Fruit fly (Drosophila melanogaster) whole organism, embryonic: ENCODE results near the gene Sfp33A3.

Experiments used
- Bdp1 ChIP-seq: fragments of 200-800 bp; sonication (Bioruptor generic); optimal IDR thresholded peaks from 3 replicates; lab custom pipeline; 2016; ENCODE audit warnings: missing biosample characterization, missing genetic modification characterization
- CG10366 ChIP-seq: fragments of 200-800 bp; sonication (Bioruptor generic); IDR thresholded peaks from 2 replicates; pipeline ENCODE4 v1.3.6; 2022; ENCODE audit warnings: missing biosample characterization, missing genetic modification characterization
- CG10654 ChIP-seq: fragments of 200-800 bp; sonication (Bioruptor generic); optimal IDR thresholded peaks from 2 replicates; lab custom pipeline; 2016; ENCODE audit warnings: missing biosample characterization, missing genetic modification characterization
- CG12942 ChIP-seq: fragments of 200-800 bp; sonication (Bioruptor generic); optimal IDR thresholded peaks from 3 replicates; lab custom pipeline; 2016; ENCODE audit warnings: missing biosample characterization, missing genetic modification characterization
- CG14710 ChIP-seq: fragments of 200-800 bp; sonication (Bioruptor generic); optimal IDR thresholded peaks from 3 replicates; lab custom pipeline; 2019; ENCODE audit warnings: missing biosample characterization, mild to moderate bottlenecking, missing genetic modification characterization, moderate library complexity
- CG1529 ChIP-seq: fragments of 200-800 bp; sonication (Bioruptor generic); optimal IDR thresholded peaks from 3 replicates; lab custom pipeline; 2018; ENCODE audit warnings: missing biosample characterization, missing genetic modification characterization
- CG1602 ChIP-seq: fragments of 200-800 bp; sonication (Bioruptor generic); optimal IDR thresholded peaks from 3 replicates; lab custom pipeline; 2016; ENCODE audit warnings: missing biosample characterization, missing genetic modification characterization
- CG16813 ChIP-seq: fragments of 200-800 bp; sonication (Bioruptor generic); IDR thresholded peaks from 3 replicates; pipeline ENCODE4 v1.3.6; 2022; ENCODE audit warnings: missing biosample characterization, missing genetic modification characterization; ENCODE audit not compliant: partially characterized antibody
- CG3065 ChIP-seq: fragments of 200-800 bp; sonication (Bioruptor generic); optimal IDR thresholded peaks from 2 replicates; lab custom pipeline; 2016; ENCODE audit warnings: missing biosample characterization, missing genetic modification characterization
- CG34224 ChIP-seq: fragments of 200-800 bp; sonication (Bioruptor generic); IDR thresholded peaks from 3 replicates; pipeline ENCODE4 v1.3.6; 2022; ENCODE audit warnings: missing biosample characterization, missing genetic modification characterization; ENCODE audit not compliant: partially characterized antibody
- CG34422 ChIP-seq: fragments of 200-800 bp; sonication (Bioruptor generic); IDR thresholded peaks from 3 replicates; pipeline ENCODE4 v1.3.6; 2022; ENCODE audit warnings: missing biosample characterization, missing genetic modification characterization
- CG3995 ChIP-seq: fragments of 200-800 bp; sonication (Bioruptor generic); optimal IDR thresholded peaks from 3 replicates; lab custom pipeline; 2016; ENCODE audit warnings: missing biosample characterization, missing genetic modification characterization
- CG9437 ChIP-seq: fragments of 200-800 bp; sonication (Bioruptor generic); optimal IDR thresholded peaks from 2 replicates; lab custom pipeline; 2018; ENCODE audit warnings: missing biosample characterization, mild to moderate bottlenecking, missing genetic modification characterization
- CG9932 ChIP-seq: fragments of 200-800 bp; sonication (Bioruptor generic); IDR thresholded peaks from 2 replicates; pipeline ENCODE4 v1.3.6; 2022; ENCODE audit warnings: missing biosample characterization, missing genetic modification characterization
- CkIIα-i1 ChIP-seq: fragments of 200-800 bp; sonication (Bioruptor generic); IDR thresholded peaks from 2 replicates; pipeline ENCODE4 v1.3.6; 2022; ENCODE audit warnings: missing biosample characterization, missing genetic modification characterization
- D19A ChIP-seq: fragments of 200-800 bp; optimal IDR thresholded peaks from 3 replicates; lab custom pipeline; 2019; ENCODE audit warnings: missing biosample characterization, mild to moderate bottlenecking, missing genetic modification characterization, moderate library complexity
- Dbx ChIP-seq: fragments of 200-800 bp; sonication (Bioruptor generic); IDR thresholded peaks from 3 replicates; pipeline ENCODE4 v1.3.6; 2022; ENCODE audit warnings: missing biosample characterization, missing genetic modification characterization
- Dp ChIP-seq: fragments of 200-800 bp; sonication (Bioruptor generic); optimal IDR thresholded peaks from 2 replicates; lab custom pipeline; 2018; ENCODE audit warnings: missing biosample characterization, mild to moderate bottlenecking, missing genetic modification characterization, moderate library complexity
- Elba2 ChIP-seq: fragments of 200-800 bp; sonication (Bioruptor generic); optimal IDR thresholded peaks from 3 replicates; lab custom pipeline; 2016; ENCODE audit warnings: missing biosample characterization, missing genetic modification characterization
- Ets65A ChIP-seq: fragments of 200-800 bp; sonication (Bioruptor generic); peaks from one replicate; lab custom pipeline; 2016; ENCODE audit warnings: missing biosample characterization, missing genetic modification characterization
- Gug ChIP-seq: fragments of 200-800 bp; sonication (Bioruptor generic); IDR thresholded peaks from 4 replicates; pipeline ENCODE4 v1.3.6; 2022; ENCODE audit warnings: missing biosample characterization, missing genetic modification characterization
- HLH4C ChIP-seq: fragments of 200-800 bp; sonication (Bioruptor generic); IDR thresholded peaks from 3 replicates; pipeline ENCODE4 v1.3.6; 2022; ENCODE audit warnings: missing biosample characterization, missing genetic modification characterization; ENCODE audit not compliant: partially characterized antibody
- HLH54F ChIP-seq: fragments of 200-800 bp; sonication (Bioruptor generic); optimal IDR thresholded peaks from 3 replicates; lab custom pipeline; 2016; ENCODE audit warnings: missing biosample characterization, missing genetic modification characterization
- Hsf ChIP-seq: fragments of 200-800 bp; sonication (Bioruptor generic); optimal IDR thresholded peaks from 3 replicates; lab custom pipeline; 2016; ENCODE audit warnings: missing biosample characterization, missing genetic modification characterization
- Jarid2 ChIP-seq: fragments of 200-800 bp; sonication (Bioruptor generic); optimal IDR thresholded peaks from 3 replicates; lab custom pipeline; 2017; ENCODE audit warnings: mild to moderate bottlenecking, missing biosample characterization, missing genetic modification reagents, missing genetic modification characterization
- NC2β ChIP-seq: fragments of 200-800 bp; sonication (Bioruptor generic); optimal IDR thresholded peaks from 2 replicates; lab custom pipeline; 2016; ENCODE audit warnings: missing biosample characterization, missing genetic modification characterization
- NFAT ChIP-seq: fragments of 200-800 bp; sonication (Bioruptor generic); IDR thresholded peaks from 2 replicates; pipeline ENCODE4 v1.3.6; 2022; ENCODE audit warnings: missing biosample characterization, missing genetic modification characterization
- Ptx1 ChIP-seq: fragments of 200-800 bp; sonication (Bioruptor generic); IDR thresholded peaks from 2 replicates; pipeline ENCODE4 v1.3.6; 2022; ENCODE audit warnings: missing biosample characterization, missing genetic modification characterization
- Rfx ChIP-seq: fragments of 200-800 bp; sonication (Bioruptor generic); IDR thresholded peaks from 2 replicates; pipeline ENCODE4 v1.3.6; 2022; ENCODE audit warnings: missing biosample characterization, missing genetic modification characterization
- Sry-β ChIP-seq: fragments of 200-800 bp; sonication (Bioruptor generic); optimal IDR thresholded peaks from 2 replicates; lab custom pipeline; 2018; ENCODE audit warnings: missing biosample characterization, mild to moderate bottlenecking, missing genetic modification characterization, moderate library complexity
- Sry-δ ChIP-seq: fragments of 200-800 bp; sonication (Bioruptor generic); optimal IDR thresholded peaks from 2 replicates; lab custom pipeline; 2016; ENCODE audit warnings: missing biosample characterization, missing genetic modification characterization
- Vsx1 ChIP-seq: fragments of 200-800 bp; sonication (Bioruptor generic); optimal IDR thresholded peaks from 2 replicates; lab custom pipeline; 2017; ENCODE audit warnings: missing biosample characterization, mild to moderate bottlenecking, missing genetic modification characterization, missing genetic modification reagents
- bbx ChIP-seq: fragments of 200-800 bp; sonication (Bioruptor generic); IDR thresholded peaks from 2 replicates; pipeline ENCODE4 v1.3.6; 2022; ENCODE audit warnings: missing biosample characterization, missing genetic modification characterization; ENCODE audit not compliant: partially characterized antibody
- cato ChIP-seq: fragments of 200-800 bp; sonication (Bioruptor generic); optimal IDR thresholded peaks from 2 replicates; lab custom pipeline; 2016; ENCODE audit warnings: missing biosample characterization, missing genetic modification characterization, borderline replicate concordance
- caup ChIP-seq: fragments of 200-800 bp; sonication (Bioruptor generic); optimal IDR thresholded peaks from 3 replicates; lab custom pipeline; 2017; ENCODE audit warnings: missing biosample characterization, mild to moderate bottlenecking, missing genetic modification characterization, moderate library complexity; ENCODE audit not compliant: severe bottlenecking
- crp ChIP-seq, 2 experiments: fragments of 200-800 bp; sonication (Bioruptor generic); optimal IDR thresholded peaks; 2 replicates in 1 of 2; 3 replicates in 1 of 2; lab custom pipeline; 2017; ENCODE audit warnings: missing biosample characterization in 2 of 2, missing genetic modification characterization in 2 of 2, mild to moderate bottlenecking in 1 of 2, moderate library complexity in 1 of 2
- dm ChIP-seq: fragments of 200-800 bp; sonication (Bioruptor generic); optimal IDR thresholded peaks from 3 replicates; lab custom pipeline; 2016; ENCODE audit warnings: missing biosample characterization, missing genetic modification characterization
- ems ChIP-seq: fragments of 200-800 bp; sonication (Bioruptor generic); optimal IDR thresholded peaks from 3 replicates; lab custom pipeline; 2016; ENCODE audit warnings: missing biosample characterization, missing genetic modification characterization
- en ChIP-seq: fragments of 200-800 bp; sonication (Bioruptor generic); optimal IDR thresholded peaks from 2 replicates; lab custom pipeline; 2016; ENCODE audit warnings: missing biosample characterization, missing genetic modification characterization
- gsb ChIP-seq: fragments of 200-800 bp; sonication (Bioruptor generic); IDR thresholded peaks from 2 replicates; pipeline ENCODE4 v1.3.6; 2022; ENCODE audit warnings: missing biosample characterization, missing genetic modification characterization
- her ChIP-seq: fragments of 200-800 bp; sonication (Bioruptor generic); optimal IDR thresholded peaks from 2 replicates; lab custom pipeline; 2016; ENCODE audit warnings: missing biosample characterization, missing genetic modification characterization
- lab ChIP-seq: fragments of 200-800 bp; sonication (Bioruptor generic); optimal IDR thresholded peaks from 3 replicates; lab custom pipeline; 2017; ENCODE audit warnings: missing biosample characterization, missing genetic modification characterization, mild to moderate bottlenecking, moderate library complexity, missing genetic modification reagents
- nmo ChIP-seq: fragments of 200-800 bp; sonication (Bioruptor generic); optimal IDR thresholded peaks from 2 replicates; lab custom pipeline; 2018; ENCODE audit warnings: missing biosample characterization, mild to moderate bottlenecking, missing genetic modification characterization, moderate library complexity
- pan ChIP-seq, 4 experiments: fragments of >200 bp in 3 of 4; fragments of 200-800 bp in 1 of 4; sonication (Bioruptor generic) in 1 of 4; optimal IDR thresholded peaks in 3 of 4; IDR thresholded peaks in 1 of 4; 2 replicates each; pipeline versions ENCODE4 v1.3.6 to Lab custom; 2017 to 2022; ENCODE audit warnings: missing biosample characterization in 2 of 4, missing genetic modification characterization in 2 of 4, mixed read lengths in 1 of 4
- run ChIP-seq: fragments of 200-800 bp; sonication (Bioruptor generic); optimal IDR thresholded peaks from 3 replicates; lab custom pipeline; 2018; ENCODE audit warnings: missing biosample characterization, mild to moderate bottlenecking, missing genetic modification characterization
- sc ChIP-seq, 3 experiments: fragments of >200 bp in 2 of 3; fragments of 200-800 bp in 1 of 3; sonication (Bioruptor generic) in 1 of 3; optimal IDR thresholded peaks; 2 replicates in 2 of 3; 3 replicates in 1 of 3; lab custom pipeline; 2017; ENCODE audit warnings: mild to moderate bottlenecking in 1 of 3, missing biosample characterization in 1 of 3, missing genetic modification characterization in 1 of 3, missing genetic modification reagents in 1 of 3
- sqz ChIP-seq: fragments of 200-800 bp; sonication (Bioruptor generic); optimal IDR thresholded peaks from 3 replicates; lab custom pipeline; 2018; ENCODE audit warnings: missing biosample characterization, mild to moderate bottlenecking, missing genetic modification characterization
- tgo ChIP-seq: fragments of 200-800 bp; sonication (Bioruptor generic); IDR thresholded peaks from 3 replicates; pipeline ENCODE4 v1.3.6; 2022; ENCODE audit warnings: missing biosample characterization, missing genetic modification characterization
- vvl ChIP-seq: fragments of 200-800 bp; sonication (Bioruptor generic); IDR thresholded peaks from 2 replicates; pipeline ENCODE4 v1.3.6; 2022; ENCODE audit warnings: missing biosample characterization, missing genetic modification characterization

The Sfp33A3 gene

DNA sequence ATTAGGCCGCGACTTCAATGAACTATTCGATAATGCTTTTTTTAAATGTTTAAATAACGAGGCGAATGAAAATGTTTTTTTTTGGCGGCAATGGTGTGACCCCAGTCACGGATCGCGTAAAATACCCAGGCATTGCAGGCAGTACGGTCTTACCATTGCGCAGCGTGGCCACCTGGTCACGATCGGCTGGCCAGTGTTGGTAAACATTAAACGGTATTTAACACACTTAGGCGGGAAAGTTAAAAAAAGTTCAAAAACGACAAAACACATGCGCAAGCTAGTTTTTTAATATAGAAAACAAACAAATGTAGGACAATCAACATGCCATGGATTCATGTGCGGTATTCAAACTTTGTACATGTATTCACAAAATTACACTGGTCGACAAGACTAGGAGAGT is 10.4 kb upstream of the Sfp33A3 start, which contains the start of gene esc (continued):
- TF ChIP-seq dm (GFP tag; lab: Kevin White, UChicago): peak; percentile 26
- peak; percentile 36 for TF ChIP-seq lab (GFP tag; lab: Kevin White, UChicago)
- peak; percentile 87 for TF ChIP-seq Ets65A (GFP tag; lab: Kevin White, UChicago)
- peak; percentile 71 for TF ChIP-seq CG14710 (tag; lab: Kevin White, UChicago)
- peak; percentile 4; the same call in 1 of the 2 replicates for TF ChIP-seq NFAT (GFP tag; lab: Robert Waterston, UW)
- no peak for TF ChIP-seq CkIIα-i1 (GFP tag; lab: Robert Waterston, UW)
- TF ChIP-seq CG34422: no peak
- peak; percentile 52 for TF ChIP-seq HLH54F (GFP tag; lab: Kevin White, UChicago)
- TF ChIP-seq sc (optimal IDR thresholded peaks at IDR 0.05; lab: Kevin White, UChicago): no peak
- TF ChIP-seq sc (GFP tag; optimal IDR thresholded peaks at IDR 0.05; lab: Kevin White, UChicago): no peak
- TF ChIP-seq Bdp1 (GFP tag; lab: Kevin White, UChicago): peak; percentile 30
- peak; percentile 27; the same call in 1 of the 2 replicates for TF ChIP-seq Ptx1 (GFP tag; lab: Robert Waterston, UW)
- no peak for TF ChIP-seq tgo (GFP tag; lab: Robert Waterston, UW)
- no peak for TF ChIP-seq D19A (tag; lab: Kevin White, UChicago)
- no peak for TF ChIP-seq CG10366 (GFP tag; lab: Robert Waterston, UW)
- TF ChIP-seq vvl (GFP tag; lab: Robert Waterston, UW): no peak; the same call in 1 of the 2 replicates
- TF ChIP-seq CG12942 (GFP tag; lab: Kevin White, UChicago): peak; percentile 29
- TF ChIP-seq ems (GFP tag; lab: Kevin White, UChicago): peak; percentile 25
- no peak for TF ChIP-seq Gug (GFP tag; lab: Robert Waterston, UW)
- TF ChIP-seq Rfx: peak; percentile 74
- 0 out of 3 replicates have a peak, but pooled peaks have one; percentile 23 for TF ChIP-seq CG16813 (GFP tag; lab: Robert Waterston, UW)
- TF ChIP-seq gsb: no peak
- no peak for TF ChIP-seq CG1529 (GFP tag; lab: Kevin White, UChicago)
- no peak for TF ChIP-seq cato (GFP tag; lab: Kevin White, UChicago)
- TF ChIP-seq CG3065: no peak
- TF ChIP-seq her (GFP tag; lab: Kevin White, UChicago): peak; percentile 43
- TF ChIP-seq CG34224: peak; percentile 36; the same call in 1 of the 3 replicates
- no peak for TF ChIP-seq en (GFP tag; lab: Kevin White, UChicago)
- peak; percentile 7 for TF ChIP-seq CG10654 (GFP tag; lab: Kevin White, UChicago)
- TF ChIP-seq nmo: peak; percentile 62
- no peak for TF ChIP-seq bbx
- TF ChIP-seq CG9932 (GFP tag; lab: Robert Waterston, UW): peak; percentile 60
- TF ChIP-seq Vsx1 (GFP tag; lab: Kevin White, UChicago): no peak
- peak; percentile 37 for TF ChIP-seq CG1602
- peak; percentile 98 for TF ChIP-seq Dp (GFP tag; lab: Kevin White, UChicago)
- TF ChIP-seq Elba2 (GFP tag; lab: Kevin White, UChicago): peak; percentile 5
- peak; percentile 37 for TF ChIP-seq Hsf (GFP tag; lab: Kevin White, UChicago)
- TF ChIP-seq, all 482 proteins: peak for 121

DNA sequence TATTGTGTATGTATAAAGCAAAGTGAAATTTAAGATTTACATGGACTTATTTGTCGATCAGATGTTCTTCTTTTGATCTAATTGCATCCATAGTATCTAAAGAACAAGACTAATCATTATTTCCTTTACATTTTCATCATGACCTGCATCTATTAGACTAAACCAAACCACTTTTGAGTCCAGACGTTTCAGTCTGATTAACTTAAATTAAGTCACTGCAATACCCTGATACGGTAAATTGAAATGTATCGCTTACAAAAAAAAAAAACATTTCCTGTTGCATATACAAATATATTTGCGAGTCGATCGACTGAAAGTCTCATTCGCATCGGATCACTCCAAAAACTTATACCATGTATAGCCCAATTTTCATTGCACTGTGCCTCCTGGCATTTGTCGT is 5.9 kb upstream of the Sfp33A3 start, which contains the start of gene CG45011:
Gene CG45011 (plus strand): TSS at position 301 of the 400 bp plus-strand sequence.
- TF ChIP-seq caup (GFP tag; lab: Kevin White, UChicago) (no peak), sqz (no peak), pan (optimal IDR thresholded peaks at IDR 0.05; lab: Kevin White, UChicago) (no peak), pan (GFP tag; optimal IDR thresholded peaks at IDR 0.05 in 1 of 2, IDR thresholded peaks at IDR 0.05 in 1 of 2) (no peak), HLH4C (no peak), Jarid2 (GFP tag; lab: Kevin White, UChicago) (no peak), CG9437 (GFP tag; lab: Kevin White, UChicago) (no peak), Dbx (GFP tag; lab: Robert Waterston, UW) (no peak), NC2β (GFP tag; lab: Kevin White, UChicago) (no peak), Sry-β (no peak), CG3995 (GFP tag; lab: Kevin White, UChicago) (no peak), Sry-δ (GFP tag; lab: Kevin White, UChicago) (no peak), crp (GFP tag; optimal IDR thresholded peaks at IDR 0.05; lab: Kevin White, UChicago) (no peak), run (tag; lab: Kevin White, UChicago) (no peak)
